Worm (Caenorhabditis elegans) whole organism, L4 larva: ENCODE measurements around the gene F08D12.3.
A peak's percentile ranks its signal among the peaks of the same experiment; 100 is the strongest.

Experiments used
- D1046.2 ChIP-seq: fragments of 200-800 bp; sonication (Bioruptor generic); IDR thresholded peaks from 2 replicates; pipeline ENCODE4 v1.3.6; 2022; ENCODE audit warnings: missing genetic modification characterization, missing compliant biosample characterization
- F26F4.8 ChIP-seq: fragments of 200-800 bp; sonication (Bioruptor generic); conservative IDR thresholded peaks from 2 replicates; pipeline ENCODE4 v1.3.6; 2022; ENCODE audit warnings: missing genetic modification characterization, missing compliant biosample characterization
- F37D6.2 ChIP-seq: sonication (generic microtip); optimal IDR thresholded peaks from 2 replicates; lab custom pipeline; 2016; ENCODE audit warnings: mild to moderate bottlenecking, missing genetic modification characterization, missing compliant biosample characterization
- F44E2.7 ChIP-seq: fragments of 200-800 bp; sonication (Bioruptor generic); IDR thresholded peaks from 2 replicates; pipeline ENCODE4 v2.1.2; 2022; ENCODE audit warnings: missing genetic modification characterization, missing compliant biosample characterization
- F49E8.2 ChIP-seq: sonication (generic microtip); optimal IDR thresholded peaks from 2 replicates; lab custom pipeline; 2016; ENCODE audit warnings: missing compliant biosample characterization, mild to moderate bottlenecking, missing genetic modification characterization, borderline replicate concordance
- T20F7.1 ChIP-seq: fragments of 200-800 bp; sonication (Bioruptor generic); optimal IDR thresholded peaks from 2 replicates; lab custom pipeline; 2018; ENCODE audit warnings: mild to moderate bottlenecking, missing genetic modification characterization, missing compliant biosample characterization
- T26A8.4 ChIP-seq: fragments of 200-800 bp; sonication (Bioruptor generic); IDR thresholded peaks from 2 replicates; pipeline ENCODE4 v1.3.6; 2022; ENCODE audit warnings: missing genetic modification characterization, missing compliant biosample characterization
- Y75B8A.6 ChIP-seq: fragments of 200-800 bp; sonication (Bioruptor generic); IDR thresholded peaks from 2 replicates; pipeline ENCODE4 v1.3.6; 2022; ENCODE audit warnings: missing genetic modification reagents, missing genetic modification characterization, missing compliant biosample characterization
- ceh-32 ChIP-seq: sonication (generic microtip); optimal IDR thresholded peaks from 2 replicates; lab custom pipeline; 2016; ENCODE audit warnings: mild to moderate bottlenecking, missing genetic modification characterization, missing compliant biosample characterization; ENCODE audit not compliant: poor library complexity
- daf-16 ChIP-seq, 3 experiments: sonication (generic microtip); optimal IDR thresholded peaks; 2 replicates each; lab custom pipeline; 2016 to 2017; ENCODE audit warnings: missing genetic modification characterization in 3 of 3, missing genetic modification reagents in 3 of 3, mild to moderate bottlenecking in 2 of 3, missing compliant biosample characterization in 2 of 3, missing biosample characterization in 1 of 3, moderate library complexity in 1 of 3
- daf-19 ChIP-seq: fragments of 200-800 bp; sonication (Bioruptor generic); conservative IDR thresholded peaks from 2 replicates; pipeline ENCODE4 v1.3.6; 2022; ENCODE audit warnings: missing genetic modification characterization, missing compliant biosample characterization
- daf-8 ChIP-seq: fragments of 200-800 bp; sonication (Bioruptor generic); IDR thresholded peaks from 2 replicates; pipeline ENCODE4 v1.3.6; 2022; ENCODE audit warnings: missing genetic modification characterization, missing compliant biosample characterization
- dmd-6 ChIP-seq: fragments of 200-800 bp; sonication (Bioruptor generic); IDR thresholded peaks from 2 replicates; pipeline ENCODE4 v1.3.6; 2022; ENCODE audit warnings: missing genetic modification reagents, missing genetic modification characterization, missing compliant biosample characterization
- dmd-8 ChIP-seq: fragments of 200-800 bp; sonication (Bioruptor generic); IDR thresholded peaks from 2 replicates; pipeline ENCODE4 v1.3.6; 2022; ENCODE audit warnings: missing genetic modification characterization, missing compliant biosample characterization
- dpl-1 ChIP-seq: fragments of 150-350 bp; optimal IDR thresholded peaks from 2 replicates; lab custom pipeline; 2014; ENCODE audit warnings: missing biosample characterization, missing genetic modification reagents, missing genetic modification characterization
- egl-27 ChIP-seq: sonication (generic microtip); optimal IDR thresholded peaks from 3 replicates; lab custom pipeline; 2017; ENCODE audit warnings: missing biosample characterization, missing genetic modification reagents, missing genetic modification characterization
- egl-43 ChIP-seq: fragments of 200-800 bp; sonication (Bioruptor generic); IDR thresholded peaks from 2 replicates; pipeline ENCODE4 v1.3.6; 2022; ENCODE audit warnings: missing genetic modification reagents, missing genetic modification characterization, missing compliant biosample characterization
- fkh-10 ChIP-seq: fragments of 150-350 bp; optimal IDR thresholded peaks from 2 replicates; lab custom pipeline; 2014; ENCODE audit warnings: missing biosample characterization, missing genetic modification reagents, missing genetic modification characterization
- fos-1 ChIP-seq: fragments of 150-350 bp; optimal IDR thresholded peaks from 2 replicates; lab custom pipeline; 2014; ENCODE audit warnings: missing biosample characterization, missing genetic modification characterization
- gei-8 ChIP-seq: fragments of 200-800 bp; sonication (Bioruptor generic); optimal IDR thresholded peaks from 2 replicates; lab custom pipeline; 2018; ENCODE audit warnings: mild to moderate bottlenecking, missing genetic modification characterization, missing compliant biosample characterization
- hmg-1.1 ChIP-seq: fragments of 200-800 bp; sonication (Bioruptor generic); IDR thresholded peaks from 2 replicates; pipeline ENCODE4 v1.3.6; 2022; ENCODE audit warnings: missing genetic modification reagents, missing genetic modification characterization, missing compliant biosample characterization
- lim-7 ChIP-seq: fragments of 200-800 bp; sonication (Bioruptor generic); IDR thresholded peaks from 2 replicates; pipeline ENCODE4 v1.3.6; 2022; ENCODE audit warnings: missing genetic modification characterization, missing compliant biosample characterization
- lin-13 ChIP-seq: fragments of 150-350 bp; optimal IDR thresholded peaks from 2 replicates; lab custom pipeline; 2014; ENCODE audit warnings: missing biosample characterization, missing genetic modification reagents, missing genetic modification characterization
- lin-29 ChIP-seq: fragments of 200-800 bp; sonication (Bioruptor generic); IDR thresholded peaks from 2 replicates; pipeline ENCODE4 v1.3.6; 2022; ENCODE audit warnings: missing genetic modification reagents, missing genetic modification characterization, missing compliant biosample characterization
- lin-38 ChIP-seq: fragments of 200-800 bp; sonication (Bioruptor generic); IDR thresholded peaks from 2 replicates; pipeline ENCODE4 v1.3.6; 2022; ENCODE audit warnings: missing genetic modification reagents, missing genetic modification characterization, missing compliant biosample characterization
- lin-39 ChIP-seq: fragments of 150-350 bp; optimal IDR thresholded peaks from 2 replicates; lab custom pipeline; 2014; ENCODE audit warnings: missing biosample characterization, missing genetic modification reagents, missing genetic modification characterization
- madf-5 ChIP-seq, 2 experiments: fragments of 200-800 bp; sonication (Bioruptor generic); IDR thresholded peaks; 2 replicates each; pipeline ENCODE4 v1.3.6; 2022; ENCODE audit warnings: missing compliant biosample characterization in 2 of 2, missing genetic modification characterization in 2 of 2
- madf-9 ChIP-seq: fragments of 200-800 bp; sonication (Bioruptor generic); conservative IDR thresholded peaks from 2 replicates; pipeline ENCODE4 v1.3.6; 2022; ENCODE audit warnings: missing genetic modification reagents, missing genetic modification characterization, missing compliant biosample characterization
- nhr-102 ChIP-seq: sonication (generic microtip); optimal IDR thresholded peaks from 2 replicates; lab custom pipeline; 2016; ENCODE audit warnings: mild to moderate bottlenecking, missing genetic modification characterization, moderate library complexity, missing compliant biosample characterization
- nhr-28 ChIP-seq: fragments of 150-350 bp; optimal IDR thresholded peaks from 2 replicates; lab custom pipeline; 2014; ENCODE audit warnings: missing biosample characterization, missing genetic modification characterization
- nhr-42 ChIP-seq: fragments of 200-800 bp; sonication (Bioruptor generic); IDR thresholded peaks from 2 replicates; pipeline ENCODE4 v1.3.6; 2022; ENCODE audit warnings: missing genetic modification characterization, missing compliant biosample characterization
- nhr-77 ChIP-seq: fragments of 150-350 bp; optimal IDR thresholded peaks from 2 replicates; lab custom pipeline; 2014; ENCODE audit warnings: missing biosample characterization, missing genetic modification characterization
- php-3 ChIP-seq: fragments of 200-800 bp; sonication (Bioruptor generic); IDR thresholded peaks from 2 replicates; pipeline ENCODE4 v1.3.6; 2022; ENCODE audit warnings: missing genetic modification reagents, missing genetic modification characterization, missing compliant biosample characterization
- sdz-12 ChIP-seq: fragments of 200-800 bp; sonication (Bioruptor generic); optimal IDR thresholded peaks from 2 replicates; lab custom pipeline; 2018; ENCODE audit warnings: mild to moderate bottlenecking, missing genetic modification characterization, missing compliant biosample characterization
- set-16 ChIP-seq: fragments of 200-800 bp; sonication (Bioruptor generic); IDR thresholded peaks from 2 replicates; pipeline ENCODE4 v1.3.6; 2022; ENCODE audit warnings: missing genetic modification reagents, missing genetic modification characterization, missing compliant biosample characterization
- skn-1 ChIP-seq: fragments of 150-350 bp; optimal IDR thresholded peaks from 2 replicates; lab custom pipeline; 2014; ENCODE audit warnings: missing biosample characterization, missing genetic modification characterization
- spr-3 ChIP-seq: fragments of 200-800 bp; sonication (Bioruptor generic); optimal IDR thresholded peaks from 2 replicates; lab custom pipeline; 2018; ENCODE audit warnings: mild to moderate bottlenecking, missing genetic modification characterization, missing compliant biosample characterization
- tra-1 ChIP-seq: fragments of 200-800 bp; sonication (Bioruptor generic); IDR thresholded peaks from 2 replicates; pipeline ENCODE4 v1.3.6; 2022; ENCODE audit warnings: missing genetic modification reagents, missing genetic modification characterization, missing compliant biosample characterization
- unc-62 ChIP-seq, 3 experiments: fragments of 150-350 bp in 1 of 3; sonication (generic microtip); optimal IDR thresholded peaks in 2 of 3; peaks in 1 of 3; 1 replicate in 1 of 3; 2 replicates in 2 of 3; lab custom pipeline; 2014 to 2017; ENCODE audit warnings: missing biosample characterization in 3 of 3, missing genetic modification characterization in 3 of 3, missing genetic modification reagents in 3 of 3, missing genotype in 1 of 3
- vab-7 ChIP-seq: fragments of 200-800 bp; sonication (Bioruptor generic); IDR thresholded peaks from 2 replicates; pipeline ENCODE4 v1.3.6; 2022; ENCODE audit warnings: missing genetic modification reagents, missing genetic modification characterization, missing compliant biosample characterization

F08D12.3 gene

DNA sequence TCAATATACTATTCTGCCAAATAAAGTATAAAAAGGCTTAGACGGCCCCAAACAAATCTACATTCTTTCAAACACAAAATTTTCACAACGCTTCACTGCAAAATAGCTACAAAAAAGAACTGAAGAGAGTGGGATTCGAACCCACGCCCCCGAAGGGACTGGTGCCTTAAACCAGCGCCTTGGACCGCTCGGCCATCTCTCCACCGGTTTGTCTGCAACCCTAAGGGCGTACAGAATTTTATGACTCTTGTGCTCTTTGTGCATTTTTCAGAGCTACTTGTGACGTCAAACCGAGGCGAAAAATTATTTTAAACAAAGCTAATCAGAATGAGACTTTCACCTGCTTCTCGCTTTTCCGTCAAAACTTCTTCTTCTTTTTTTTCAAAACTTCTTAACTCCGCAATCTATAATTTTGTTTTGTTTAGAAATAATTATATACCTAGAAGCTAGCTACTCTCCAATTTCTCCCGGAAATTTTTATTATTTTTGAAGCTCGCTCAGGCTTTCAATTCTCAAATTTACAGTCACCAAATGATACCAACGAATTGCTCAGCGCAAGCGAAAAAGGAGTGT is 43.1 kb upstream of the F08D12.3 start, which contains the start of gene T05A8.8:
Gene T05A8.8 (plus strand): TSS at position 523 of the 573 bp plus-strand sequence.
- TF ChIP-seq F49E8.2 (tag; lab: Kevin White, UChicago) (no peak), madf-5 (GFP tag; IDR thresholded peaks at IDR 0.05; lab: Robert Waterston, UW) (0 out of 4 replicates have a peak, but pooled peaks have one; percentile 27 to 41), hmg-1.1 (GFP tag; lab: Robert Waterston, UW) (no peak), daf-16 (GFP tag; optimal IDR thresholded peaks at IDR 0.05; lab: Kevin White, UChicago) (no peak), daf-16 (tag; optimal IDR thresholded peaks at IDR 0.05; lab: Kevin White, UChicago) (no peak), sdz-12 (GFP tag; lab: Kevin White, UChicago) (no peak), vab-7 (GFP tag; lab: Robert Waterston, UW) (0 out of 2 replicates have a peak, but pooled peaks have one; percentile 35), unc-62 (GFP tag; optimal IDR thresholded peaks at IDR 0.05 in 1 of 2; lab: Kevin White, UChicago) (peak in 1 of 2 experiments; percentile 51), unc-62 (tag; optimal IDR thresholded peaks at IDR 0.05; lab: Kevin White, UChicago) (no peak), dmd-8 (0 out of 2 replicates have a peak, but pooled peaks have one; percentile 5), egl-43 (GFP tag; lab: Robert Waterston, UW) (peak; percentile 67), lim-7 (0 out of 2 replicates have a peak, but pooled peaks have one; percentile 48), lin-39 (tag; lab: Kevin White, UChicago) (no peak), F44E2.7 (GFP tag; lab: Robert Waterston, UW) (no peak), daf-19 (GFP tag; lab: Robert Waterston, UW) (no peak), Y75B8A.6 (0 out of 2 replicates have a peak, but pooled peaks have one; percentile 34), skn-1 (no peak), F26F4.8 (GFP tag; lab: Robert Waterston, UW) (peak; percentile 70; the same call in 1 of the 2 replicates), lin-13 (no peak), D1046.2 (0 out of 2 replicates have a peak, but pooled peaks have one; percentile 36), F37D6.2 (tag; lab: Kevin White, UChicago) (no peak), madf-9 (GFP tag; lab: Robert Waterston, UW) (0 out of 2 replicates have a peak, but pooled peaks have one; percentile 15), tra-1 (no peak)

DNA sequence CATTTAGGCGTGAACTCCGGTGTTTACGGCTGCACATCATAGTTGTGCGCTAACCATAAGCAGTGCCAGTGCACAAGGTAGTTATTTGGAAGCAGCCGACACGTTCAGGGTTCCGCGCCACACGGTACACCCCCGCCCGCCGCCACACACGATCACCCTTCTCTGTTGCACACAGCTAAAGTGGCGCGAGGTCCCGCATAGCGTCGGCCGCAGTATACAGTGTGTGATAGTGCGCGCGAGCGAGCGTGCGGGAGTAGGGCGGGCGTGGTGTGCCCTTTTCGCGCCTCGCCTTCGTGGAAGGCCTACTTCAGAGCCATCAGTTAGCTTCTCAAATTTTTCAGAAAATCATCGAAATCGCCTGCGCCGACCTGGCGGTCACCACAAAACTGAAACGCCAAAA is 42.4 kb upstream of the F08D12.3 start:
- TF ChIP-seq daf-8 (GFP tag; lab: Robert Waterston, UW) (no peak), ceh-32 (no peak), lin-29 (GFP tag; lab: Robert Waterston, UW) (0 out of 2 replicates have a peak, but pooled peaks have one; percentile 19), tra-1 (no peak), egl-27 (tag; lab: Kevin White, UChicago) (no peak), dpl-1 (GFP tag; lab: Kevin White, UChicago) (no peak), spr-3 (GFP tag; lab: Kevin White, UChicago) (no peak), fkh-10 (GFP tag; lab: Kevin White, UChicago) (no peak), lim-7 (peak; percentile 34; the same call in 1 of the 2 replicates), set-16 (GFP tag; lab: Robert Waterston, UW) (peak; percentile 82), php-3 (0 out of 2 replicates have a peak, but pooled peaks have one; percentile 12), egl-43 (GFP tag; lab: Robert Waterston, UW) (no peak)

DNA sequence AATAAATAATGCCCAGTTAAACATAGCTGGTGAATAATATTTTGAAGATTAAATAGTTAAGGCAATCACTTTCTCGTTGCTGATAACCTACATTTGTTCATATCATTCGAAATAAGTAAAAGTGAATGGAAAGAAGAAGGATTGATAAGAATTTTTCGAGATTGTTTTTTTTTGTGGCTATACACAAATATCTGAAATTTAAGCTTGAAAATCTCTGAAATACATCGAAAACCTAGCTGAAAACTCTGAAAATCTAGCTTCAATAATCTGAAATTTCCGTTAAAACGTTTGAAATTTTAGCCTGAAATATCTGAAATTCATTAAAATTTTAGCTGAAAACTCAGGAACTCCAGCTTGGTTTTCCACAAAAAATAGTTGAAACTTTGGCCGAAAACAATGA is 39.7 kb upstream of the F08D12.3 start, which contains the start of gene T05A8.6:
Gene T05A8.6 (minus strand): TSS at position 101 of the 400 bp plus-strand sequence.
- TF ChIP-seq nhr-102 (tag; lab: Kevin White, UChicago) (no peak), nhr-42 (GFP tag; lab: Robert Waterston, UW) (no peak), lin-38 (GFP tag; lab: Robert Waterston, UW) (no peak), fos-1 (tag; lab: Kevin White, UChicago) (no peak), skn-1 (no peak), gei-8 (GFP tag; lab: Kevin White, UChicago) (no peak), nhr-28 (no peak), T20F7.1 (no peak), nhr-77 (no peak), F44E2.7 (GFP tag; lab: Robert Waterston, UW) (no peak), T26A8.4 (GFP tag; lab: Robert Waterston, UW) (no peak), dmd-6 (GFP tag; lab: Robert Waterston, UW) (no peak)
